Worm (Caenorhabditis elegans) whole organism, L2 larva: ENCODE data around the gene F22E5.13.
"Not testable (repeated sequence)": the region's sequence is repeated elsewhere in the genome, so short reads cannot be mapped to it uniquely, and the experiment has no call there.

Experiments
- dmd-4 ChIP-seq: sonication (generic microtip); optimal IDR thresholded peaks from 2 replicates; lab custom pipeline; 2017; ENCODE audit warnings: missing biosample characterization, missing genetic modification characterization
- nhr-129 ChIP-seq: fragments of 150-350 bp; optimal IDR thresholded peaks from 2 replicates; lab custom pipeline; 2014; ENCODE audit warnings: missing biosample characterization, missing genetic modification characterization
- nhr-6 ChIP-seq: fragments of 150-350 bp; optimal IDR thresholded peaks from 2 replicates; lab custom pipeline; 2014; ENCODE audit warnings: missing biosample characterization, missing genetic modification characterization

Gene F22E5.13

DNA sequence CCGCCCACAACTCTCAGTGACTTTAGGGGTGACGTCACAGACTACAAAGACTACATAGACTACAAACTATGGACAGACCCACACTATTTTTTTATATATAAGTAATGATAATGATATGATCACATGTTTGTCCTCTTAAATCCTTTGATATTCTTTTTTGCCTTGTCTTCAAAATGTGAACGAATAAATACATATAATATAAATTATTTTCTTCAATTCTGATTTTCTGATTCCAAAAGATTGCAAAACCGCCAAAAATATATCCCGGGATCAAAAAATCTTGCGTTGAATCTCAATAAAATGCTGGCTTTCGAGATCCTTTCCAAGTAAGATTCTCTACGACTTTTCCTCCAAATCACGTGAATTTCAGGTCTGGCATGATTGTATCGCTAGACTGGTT lies 49.3 kb downstream of the F22E5.13 start, which contains the start of gene F33H12.1:
Gene F33H12.1, plus strand, starts transcription at position 301 of the 400 bp plus-strand sequence.
- TF ChIP-seq dmd-4, nhr-129, nhr-6 (tag; lab: Kevin White, UChicago): not testable (repeated sequence)
